Fruit fly (Drosophila melanogaster) whole organism, embryonic: ENCODE data around the gene eIF2gamma.
A peak's percentile ranks its signal among the peaks of the same experiment; 100 is the strongest.

Experiments
- Atf6 ChIP-seq: fragments of 200-800 bp; sonication (Bioruptor generic); IDR thresholded peaks from 2 replicates; pipeline ENCODE4 v1.3.6; 2022; ENCODE audit warnings: missing biosample characterization, missing genetic modification characterization
- Bdp1 ChIP-seq: fragments of 200-800 bp; sonication (Bioruptor generic); optimal IDR thresholded peaks from 3 replicates; lab custom pipeline; 2016; ENCODE audit warnings: missing biosample characterization, missing genetic modification characterization
- Blimp-1 ChIP-seq: fragments of 200-800 bp; sonication (Bioruptor generic); optimal IDR thresholded peaks from 3 replicates; lab custom pipeline; 2018; ENCODE audit warnings: missing biosample characterization, missing genetic modification characterization, mild to moderate bottlenecking, moderate library complexity, missing genetic modification reagents
- C15 ChIP-seq: fragments of 200-800 bp; sonication (Bioruptor generic); IDR thresholded peaks from 3 replicates; pipeline ENCODE4 v1.3.6; 2022; ENCODE audit warnings: missing biosample characterization, missing genetic modification characterization
- CG10147 ChIP-seq: fragments of 200-800 bp; sonication (Bioruptor generic); optimal IDR thresholded peaks from 2 replicates; lab custom pipeline; 2019; ENCODE audit warnings: missing biosample characterization, mild to moderate bottlenecking, missing genetic modification characterization, moderate library complexity
- CG1024 ChIP-seq: fragments of 200-800 bp; sonication (Bioruptor generic); IDR thresholded peaks from 2 replicates; pipeline ENCODE4 v1.3.6; 2022; ENCODE audit warnings: missing biosample characterization, missing genetic modification characterization
- CG10565 ChIP-seq: fragments of 200-800 bp; sonication (Bioruptor generic); optimal IDR thresholded peaks from 3 replicates; lab custom pipeline; 2016; ENCODE audit warnings: missing biosample characterization, mild to moderate bottlenecking, missing genetic modification characterization
- CG14014 ChIP-seq: fragments of 200-800 bp; sonication (Bioruptor generic); IDR thresholded peaks from 2 replicates; pipeline ENCODE4 v1.3.6; 2022; ENCODE audit warnings: missing biosample characterization, missing genetic modification characterization
- CG14860 ChIP-seq: fragments of 200-800 bp; sonication (Bioruptor generic); IDR thresholded peaks from 3 replicates; pipeline ENCODE4 v1.3.6; 2022; ENCODE audit warnings: missing biosample characterization, missing genetic modification characterization; ENCODE audit not compliant: partially characterized antibody
- CG15073 ChIP-seq: fragments of 200-800 bp; sonication (Bioruptor generic); optimal IDR thresholded peaks from 2 replicates; lab custom pipeline; 2016; ENCODE audit warnings: missing biosample characterization, missing genetic modification characterization
- CG17612 ChIP-seq: fragments of 200-800 bp; sonication (Bioruptor generic); IDR thresholded peaks from 2 replicates; pipeline ENCODE4 v1.3.6; 2022; ENCODE audit warnings: missing biosample characterization, missing genetic modification characterization
- CG17802 ChIP-seq: fragments of 200-800 bp; sonication (Bioruptor generic); optimal IDR thresholded peaks from 2 replicates; lab custom pipeline; 2018; ENCODE audit warnings: missing biosample characterization, mild to moderate bottlenecking, missing genetic modification characterization, moderate library complexity
- CG17829 ChIP-seq: fragments of 200-800 bp; optimal IDR thresholded peaks from 2 replicates; lab custom pipeline; 2019; ENCODE audit warnings: missing biosample characterization, mild to moderate bottlenecking, missing genetic modification characterization, moderate library complexity
- CG1832 ChIP-seq: fragments of 200-800 bp; sonication (Bioruptor generic); optimal IDR thresholded peaks from 2 replicates; lab custom pipeline; 2017; ENCODE audit warnings: missing biosample characterization, mild to moderate bottlenecking, missing genetic modification characterization, inconsistent platforms
- CG2678 ChIP-seq: fragments of 200-800 bp; sonication (Bioruptor generic); optimal IDR thresholded peaks from 3 replicates; lab custom pipeline; 2019; ENCODE audit warnings: missing biosample characterization, mild to moderate bottlenecking, missing genetic modification characterization, moderate library complexity
- CG30020 ChIP-seq: fragments of 200-800 bp; optimal IDR thresholded peaks from 2 replicates; lab custom pipeline; 2019; ENCODE audit warnings: missing biosample characterization, mild to moderate bottlenecking, missing genetic modification characterization, moderate library complexity
- CG33213 ChIP-seq: fragments of 200-800 bp; sonication (Bioruptor generic); optimal IDR thresholded peaks from 3 replicates; lab custom pipeline; 2016; ENCODE audit warnings: missing biosample characterization, missing genetic modification characterization
- CG4730 ChIP-seq: fragments of 200-800 bp; sonication (Bioruptor generic); IDR thresholded peaks from 2 replicates; pipeline ENCODE4 v1.3.6; 2022; ENCODE audit warnings: missing biosample characterization, missing genetic modification characterization
- CG6654 ChIP-seq: fragments of 200-800 bp; sonication (Bioruptor generic); optimal IDR thresholded peaks from 2 replicates; lab custom pipeline; 2017; ENCODE audit warnings: missing biosample characterization, mild to moderate bottlenecking, missing genetic modification characterization
- CG6765 ChIP-seq: fragments of 200-800 bp; sonication (Bioruptor generic); optimal IDR thresholded peaks from 3 replicates; lab custom pipeline; 2017; ENCODE audit warnings: missing biosample characterization, mild to moderate bottlenecking, missing genetic modification characterization
- CG6854 ChIP-seq: fragments of 200-800 bp; sonication (Bioruptor generic); optimal IDR thresholded peaks from 3 replicates; lab custom pipeline; 2017; ENCODE audit warnings: missing biosample characterization, mild to moderate bottlenecking, missing genetic modification characterization
- CG8290 ChIP-seq, 3 experiments: fragments of 200-800 bp; sonication (Bioruptor generic); optimal IDR thresholded peaks; 2 replicates each; lab custom pipeline; 2016 to 2019; ENCODE audit warnings: missing biosample characterization in 3 of 3, missing genetic modification characterization in 3 of 3, mild to moderate bottlenecking in 2 of 3, moderate library complexity in 1 of 3
- CG9215 ChIP-seq: fragments of 200-800 bp; sonication (Bioruptor generic); IDR thresholded peaks from 2 replicates; pipeline ENCODE4 v1.3.6; 2022; ENCODE audit warnings: missing biosample characterization, missing genetic modification characterization
- Fer1 ChIP-seq: fragments of 200-800 bp; sonication (Bioruptor generic); optimal IDR thresholded peaks from 2 replicates; lab custom pipeline; 2017; ENCODE audit warnings: missing biosample characterization, mild to moderate bottlenecking, missing genetic modification characterization
- Gug ChIP-seq: fragments of 200-800 bp; sonication (Bioruptor generic); IDR thresholded peaks from 4 replicates; pipeline ENCODE4 v1.3.6; 2022; ENCODE audit warnings: missing biosample characterization, missing genetic modification characterization
- HmgZ ChIP-seq: fragments of 200-800 bp; sonication (Bioruptor generic); optimal IDR thresholded peaks from 2 replicates; lab custom pipeline; 2018; ENCODE audit warnings: missing biosample characterization, mild to moderate bottlenecking, missing genetic modification characterization
- MBD-R2 ChIP-seq: fragments of 200-800 bp; sonication (Bioruptor generic); IDR thresholded peaks from 2 replicates; pipeline ENCODE4 v1.3.6; 2022; ENCODE audit warnings: missing biosample characterization, missing genetic modification characterization
- NK7.1 ChIP-seq: fragments of 200-800 bp; sonication (Bioruptor generic); optimal IDR thresholded peaks from 3 replicates; lab custom pipeline; 2016; ENCODE audit warnings: missing biosample characterization, missing genetic modification characterization
- Neu2 ChIP-seq: fragments of 200-800 bp; sonication (Bioruptor generic); optimal IDR thresholded peaks from 3 replicates; lab custom pipeline; 2016; ENCODE audit warnings: missing biosample characterization, missing genetic modification characterization, borderline replicate concordance
- NfI ChIP-seq: fragments of 200-800 bp; sonication (Bioruptor generic); optimal IDR thresholded peaks from 3 replicates; lab custom pipeline; 2018; ENCODE audit warnings: missing biosample characterization, mild to moderate bottlenecking, missing genetic modification characterization, moderate library complexity
- Ptx1 ChIP-seq: fragments of 200-800 bp; sonication (Bioruptor generic); IDR thresholded peaks from 2 replicates; pipeline ENCODE4 v1.3.6; 2022; ENCODE audit warnings: missing biosample characterization, missing genetic modification characterization
- Stat92E ChIP-seq, 3 experiments: fragments of >200 bp in 2 of 3; fragments of 200-800 bp in 1 of 3; sonication (Bioruptor generic) in 1 of 3; optimal IDR thresholded peaks; 2 replicates each; lab custom pipeline; 2017 to 2019; ENCODE audit warnings: missing biosample characterization in 3 of 3, missing genetic modification characterization in 3 of 3, mild to moderate bottlenecking in 1 of 3, moderate library complexity in 1 of 3
- al ChIP-seq: fragments of 200-800 bp; sonication (Bioruptor generic); IDR thresholded peaks from 2 replicates; pipeline ENCODE4 v1.3.6; 2022; ENCODE audit warnings: missing biosample characterization, missing genetic modification characterization
- bbx ChIP-seq: fragments of 200-800 bp; sonication (Bioruptor generic); IDR thresholded peaks from 2 replicates; pipeline ENCODE4 v1.3.6; 2022; ENCODE audit warnings: missing biosample characterization, missing genetic modification characterization; ENCODE audit not compliant: partially characterized antibody
- btn ChIP-seq: fragments of 200-800 bp; sonication (Bioruptor generic); optimal IDR thresholded peaks from 2 replicates; lab custom pipeline; 2016; ENCODE audit warnings: missing biosample characterization, missing genetic modification characterization
- cato ChIP-seq: fragments of 200-800 bp; sonication (Bioruptor generic); optimal IDR thresholded peaks from 2 replicates; lab custom pipeline; 2016; ENCODE audit warnings: missing biosample characterization, missing genetic modification characterization, borderline replicate concordance
- cg ChIP-seq: fragments of 200-800 bp; sonication (Bioruptor generic); optimal IDR thresholded peaks from 3 replicates; lab custom pipeline; 2019; ENCODE audit warnings: missing biosample characterization, mild to moderate bottlenecking, missing genetic modification characterization, moderate library complexity
- crc ChIP-seq: fragments of 200-800 bp; sonication (Bioruptor generic); optimal IDR thresholded peaks from 2 replicates; lab custom pipeline; 2016; ENCODE audit warnings: missing biosample characterization, missing genetic modification characterization
- gcm2 ChIP-seq: fragments of 200-800 bp; sonication (Bioruptor generic); optimal IDR thresholded peaks from 2 replicates; lab custom pipeline; 2016; ENCODE audit warnings: missing biosample characterization, missing genetic modification characterization
- kah ChIP-seq: fragments of 200-800 bp; sonication (Bioruptor generic); optimal IDR thresholded peaks from 2 replicates; lab custom pipeline; 2018; ENCODE audit warnings: missing biosample characterization, mild to moderate bottlenecking, missing genetic modification characterization
- klu ChIP-seq: fragments of 200-800 bp; sonication (Bioruptor generic); IDR thresholded peaks from 2 replicates; pipeline ENCODE4 v1.3.6; 2022; ENCODE audit warnings: missing biosample characterization, missing genetic modification characterization
- lbe ChIP-seq: fragments of 200-800 bp; sonication (Bioruptor generic); optimal IDR thresholded peaks from 2 replicates; lab custom pipeline; 2016; ENCODE audit warnings: missing biosample characterization, mild to moderate bottlenecking, missing genetic modification characterization
- lov ChIP-seq, 2 experiments: fragments of 200-800 bp in 1 of 2; fragments of >200 bp in 1 of 2; sonication (Bioruptor generic) in 1 of 2; IDR thresholded peaks in 1 of 2; optimal IDR thresholded peaks in 1 of 2; 2 replicates in 1 of 2; 3 replicates in 1 of 2; pipeline versions ENCODE4 v1.3.6 to Lab custom; 2017 to 2022; ENCODE audit warnings: missing biosample characterization in 1 of 2, missing genetic modification characterization in 1 of 2
- pho ChIP-seq: fragments of 200-800 bp; sonication (Bioruptor generic); optimal IDR thresholded peaks from 2 replicates; lab custom pipeline; 2016; ENCODE audit warnings: missing biosample characterization, missing genetic modification characterization
- prd ChIP-seq, 3 experiments: fragments of >200 bp in 2 of 3; fragments of 200-800 bp in 1 of 3; sonication (Bioruptor generic) in 1 of 3; optimal IDR thresholded peaks in 2 of 3; IDR thresholded peaks in 1 of 3; 2 replicates in 2 of 3; 3 replicates in 1 of 3; pipeline versions ENCODE4 v1.3.6 to Lab custom; 2017 to 2022; ENCODE audit warnings: missing biosample characterization in 1 of 3, missing genetic modification characterization in 1 of 3
- shn ChIP-seq: fragments of 200-800 bp; sonication (Bioruptor generic); optimal IDR thresholded peaks from 3 replicates; lab custom pipeline; 2016; ENCODE audit warnings: missing biosample characterization, missing genetic modification characterization
- sim ChIP-seq: fragments of 200-800 bp; sonication (Bioruptor generic); IDR thresholded peaks from 2 replicates; pipeline ENCODE4 v1.3.6; 2022; ENCODE audit warnings: missing biosample characterization, missing genetic modification characterization
- slbo ChIP-seq: fragments of 200-800 bp; sonication (Bioruptor generic); IDR thresholded peaks from 2 replicates; pipeline ENCODE4 v1.3.6; 2022; ENCODE audit warnings: missing biosample characterization, missing genetic modification characterization
- yki ChIP-seq: fragments of >200 bp; optimal IDR thresholded peaks from 3 replicates; lab custom pipeline; 2018
- zf30C ChIP-seq: fragments of 200-800 bp; sonication (Bioruptor generic); optimal IDR thresholded peaks from 3 replicates; lab custom pipeline; 2018; ENCODE audit warnings: missing biosample characterization, mild to moderate bottlenecking, missing genetic modification characterization

eIF2gamma gene

DNA sequence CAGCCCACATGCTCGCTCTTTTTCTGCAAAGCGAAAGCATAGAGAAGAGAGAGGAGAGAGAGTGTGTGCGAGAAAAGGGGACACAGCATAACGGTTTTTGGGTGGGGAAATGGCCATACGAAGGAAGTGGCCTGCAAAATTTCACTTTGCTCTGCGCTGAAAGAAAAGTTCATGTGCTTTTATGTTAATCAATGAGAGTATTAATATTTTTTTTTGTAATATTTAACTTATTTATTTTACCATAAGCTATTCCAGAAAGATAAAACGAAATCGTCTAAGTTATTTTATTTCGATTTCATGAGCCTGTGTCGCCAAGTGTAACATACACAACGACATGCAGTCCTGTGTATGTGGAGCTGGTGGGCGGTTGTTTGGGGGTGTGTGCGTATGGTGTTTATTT, 12.8 kb downstream of the eIF2gamma start (continued):
- TF ChIP-seq klu (peak; percentile 59; the same call in 1 of the 2 replicates), MBD-R2 (peak; percentile 55; the same call in 1 of the 2 replicates), CG6765 (GFP tag; lab: Kevin White, UChicago) (peak; percentile 47), yki (lab: Kevin White, UChicago) (no peak), cg (GFP tag; lab: Kevin White, UChicago) (no peak), CG33213 (GFP tag; lab: Kevin White, UChicago) (no peak), NfI (GFP tag; lab: Kevin White, UChicago) (peak; percentile 74), CG6654 (GFP tag; lab: Kevin White, UChicago) (no peak), CG30020 (tag; lab: Kevin White, UChicago) (no peak), CG8290 (GFP tag; optimal IDR thresholded peaks at IDR 0.05; lab: Kevin White, UChicago) (no peak), CG8290 (tag; optimal IDR thresholded peaks at IDR 0.05; lab: Kevin White, UChicago) (no peak), Ptx1 (GFP tag; lab: Robert Waterston, UW) (peak; percentile 76), CG17829 (peak; percentile 52), CG10147 (no peak), shn (GFP tag; lab: Kevin White, UChicago) (no peak), CG2678 (tag; lab: Kevin White, UChicago) (no peak), Fer1 (peak; percentile 89), CG4730 (GFP tag; lab: Robert Waterston, UW) (peak; percentile 62), btn (no peak), sim (GFP tag; lab: Robert Waterston, UW) (no peak), zf30C (GFP tag; lab: Kevin White, UChicago) (peak; percentile 57), lov (optimal IDR thresholded peaks at IDR 0.05; lab: Kevin White, UChicago) (no peak), lov (GFP tag; IDR thresholded peaks at IDR 0.05; lab: Robert Waterston, UW) (no peak), HmgZ (tag; lab: Kevin White, UChicago) (peak; percentile 67), CG10565 (no peak), Bdp1 (GFP tag; lab: Kevin White, UChicago) (peak; percentile 18), CG17802 (tag; lab: Kevin White, UChicago) (no peak), C15 (GFP tag; lab: Robert Waterston, UW) (0 out of 3 replicates have a peak, but pooled peaks have one; percentile 26), crc (GFP tag; lab: Kevin White, UChicago) (no peak), Gug (peak; percentile 67), kah (no peak), Atf6 (peak; percentile 86), CG1024 (no peak), CG14860 (GFP tag; lab: Robert Waterston, UW) (no peak), gcm2 (GFP tag; lab: Kevin White, UChicago) (no peak), CG15073 (GFP tag; lab: Kevin White, UChicago) (no peak), CG14014 (GFP tag; lab: Robert Waterston, UW) (peak; percentile 83), prd (optimal IDR thresholded peaks at IDR 0.05; lab: Kevin White, UChicago) (no peak), prd (GFP tag; IDR thresholded peaks at IDR 0.05; lab: Robert Waterston, UW) (peak; percentile 76; the same call in 2 of the 3 replicates), Blimp-1 (GFP tag; lab: Kevin White, UChicago) (no peak), CG6854 (peak; percentile 59), bbx (GFP tag; lab: Robert Waterston, UW) (no peak), pho (GFP tag; lab: Kevin White, UChicago) (peak; percentile 46), cato (GFP tag; lab: Kevin White, UChicago) (no peak), al (peak; percentile 57), CG1832 (no peak), CG17612 (peak; percentile 52; the same call in 1 of the 2 replicates), Stat92E (GFP tag; optimal IDR thresholded peaks at IDR 0.05; lab: Kevin White, UChicago) (no peak), lbe (no peak), slbo (GFP tag; lab: Robert Waterston, UW) (peak; percentile 85), Neu2 (no peak), CG9215 (GFP tag; lab: Robert Waterston, UW) (peak; percentile 70), NK7.1 (GFP tag; lab: Kevin White, UChicago) (no peak)
